Worm (Caenorhabditis elegans): ENCODE results near the gene C52E4.7.

C52E4.7 gene

DNA sequence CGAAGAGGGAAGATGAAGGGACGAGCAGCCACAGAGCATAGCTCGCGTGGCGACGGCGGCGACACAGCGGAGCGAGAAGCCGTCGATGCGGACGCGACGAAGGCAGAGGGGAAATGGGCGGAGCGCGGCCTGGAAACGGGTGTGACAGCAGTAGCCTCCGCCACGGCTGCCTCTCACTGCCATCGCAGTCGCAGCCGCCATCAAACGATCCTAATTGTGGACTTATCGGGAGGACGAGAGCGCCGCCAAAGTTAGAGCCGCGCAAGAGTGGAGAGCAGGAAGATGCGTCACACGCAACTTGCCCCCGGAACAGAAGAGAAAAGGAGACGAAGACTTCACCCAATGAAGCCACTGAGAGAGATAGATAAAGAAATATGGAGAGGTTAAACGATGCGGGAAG is 30.2 kb downstream of the C52E4.7 start (continued):
- TF ChIP-seq ztf-11 (tag; optimal IDR thresholded peaks at IDR 0.05) (no peak), hif-1 (tag; optimal IDR thresholded peaks at IDR 0.05) (no peak), ceh-20 (GFP tag; IDR thresholded peaks at IDR 0.05) (peak; percentile 28; the same call in 1 of the 2 replicates), daf-12 (tag; optimal IDR thresholded peaks at IDR 0.05) (no peak), mep-1 (tag; optimal IDR thresholded peaks at IDR 0.05) (peak; percentile 5), mdt-29 (GFP tag; IDR thresholded peaks at IDR 0.05) (no peak), hlh-11 (tag; optimal IDR thresholded peaks at IDR 0.05) (peak; percentile 3), ceh-82 (tag; optimal IDR thresholded peaks at IDR 0.05) (no peak), nhr-10 (tag; optimal IDR thresholded peaks at IDR 0.05) (no peak)

DNA sequence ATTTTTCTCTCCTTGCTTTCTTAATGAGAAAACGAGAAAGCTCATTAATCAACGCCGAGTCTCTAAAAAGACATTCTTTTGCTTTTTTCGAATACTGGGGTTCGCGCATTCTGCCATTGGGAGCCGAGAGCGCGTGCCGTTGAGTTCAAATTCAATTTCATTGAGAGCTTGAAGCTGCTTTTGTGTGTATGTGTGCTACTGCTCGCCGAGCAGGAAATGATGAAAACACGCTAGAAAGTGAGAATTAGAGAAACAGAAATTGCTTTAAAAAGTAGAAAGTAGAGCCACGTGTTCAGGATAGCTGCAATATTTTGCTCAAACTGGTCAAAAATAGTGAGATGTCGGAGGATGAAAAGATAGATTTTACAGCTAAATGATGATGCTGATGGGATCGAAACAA is 31.6 kb downstream of the C52E4.7 start:
- peak; percentile 18 for TF ChIP-seq mep-1 (tag; optimal IDR thresholded peaks at IDR 0.05)
- TF ChIP-seq hif-1 (tag; optimal IDR thresholded peaks at IDR 0.05): peak in 1 of 2 experiments; percentile 2
- no peak for TF ChIP-seq F49E8.2 (tag; optimal IDR thresholded peaks at IDR 0.05; ENCODE audit: borderline replicate concordance)
- peak; percentile 82 for TF ChIP-seq aha-1 (tag)
- no peak for TF ChIP-seq zfp-3 (GFP tag; conservative IDR thresholded peaks at IDR 0.05)
- TF ChIP-seq F37D6.2 (tag; optimal IDR thresholded peaks at IDR 0.05): peak; percentile 3
- TF ChIP-seq lsy-2 (tag; optimal IDR thresholded peaks at IDR 0.05): peak in 1 of 2 experiments; percentile 29
- peak; percentile 66; the same call in 1 of the 2 replicates for TF ChIP-seq ctbp-1 (GFP tag; IDR thresholded peaks at IDR 0.05)
- no peak for TF ChIP-seq lin-1 (GFP tag; IDR thresholded peaks at IDR 0.05)
- TF ChIP-seq jun-1 (tag; optimal IDR thresholded peaks at IDR 0.05): no peak
- TF ChIP-seq fkh-10 (GFP tag; optimal IDR thresholded peaks at IDR 0.05): peak; percentile 94
- peak; percentile 40 for TF ChIP-seq mxl-3 (GFP tag; optimal IDR thresholded peaks at IDR 0.05)
- TF ChIP-seq mdl-1 (tag; optimal IDR thresholded peaks at IDR 0.05): peak in 1 of 2 experiments; percentile 68
- TF ChIP-seq ceh-32 (tag; optimal IDR thresholded peaks at IDR 0.05; ENCODE audit: poor library complexity): peak; percentile 28
- TF ChIP-seq ztf-11 (tag; optimal IDR thresholded peaks at IDR 0.05): no peak
- peak; percentile 2 for TF ChIP-seq nhr-11 (tag; optimal IDR thresholded peaks at IDR 0.05)
- no peak for TF ChIP-seq lin-13 (GFP tag; optimal IDR thresholded peaks at IDR 0.05)
- no peak for TF ChIP-seq D1046.2 (GFP tag; IDR thresholded peaks at IDR 0.05)
- TF ChIP-seq hlh-30 (tag; optimal IDR thresholded peaks at IDR 0.05; ENCODE audit: insufficient read depth): peak; percentile 64
- no peak for TF ChIP-seq daf-19 (GFP tag; conservative IDR thresholded peaks at IDR 0.05)
- TF ChIP-seq ces-1 (GFP tag; optimal IDR thresholded peaks at IDR 0.05): peak; percentile 88
- no peak for TF ChIP-seq snpc-4 (tag; optimal IDR thresholded peaks at IDR 0.05)
- TF ChIP-seq daf-16 (GFP tag; optimal IDR thresholded peaks at IDR 0.05): peak in 1 of 2 experiments; percentile 3
- no peak for TF ChIP-seq daf-16 (tag; optimal IDR thresholded peaks at IDR 0.05)
- TF ChIP-seq lin-39 (tag; optimal IDR thresholded peaks at IDR 0.05): no peak
- TF ChIP-seq nhr-102 (tag; optimal IDR thresholded peaks at IDR 0.05): no peak

DNA sequence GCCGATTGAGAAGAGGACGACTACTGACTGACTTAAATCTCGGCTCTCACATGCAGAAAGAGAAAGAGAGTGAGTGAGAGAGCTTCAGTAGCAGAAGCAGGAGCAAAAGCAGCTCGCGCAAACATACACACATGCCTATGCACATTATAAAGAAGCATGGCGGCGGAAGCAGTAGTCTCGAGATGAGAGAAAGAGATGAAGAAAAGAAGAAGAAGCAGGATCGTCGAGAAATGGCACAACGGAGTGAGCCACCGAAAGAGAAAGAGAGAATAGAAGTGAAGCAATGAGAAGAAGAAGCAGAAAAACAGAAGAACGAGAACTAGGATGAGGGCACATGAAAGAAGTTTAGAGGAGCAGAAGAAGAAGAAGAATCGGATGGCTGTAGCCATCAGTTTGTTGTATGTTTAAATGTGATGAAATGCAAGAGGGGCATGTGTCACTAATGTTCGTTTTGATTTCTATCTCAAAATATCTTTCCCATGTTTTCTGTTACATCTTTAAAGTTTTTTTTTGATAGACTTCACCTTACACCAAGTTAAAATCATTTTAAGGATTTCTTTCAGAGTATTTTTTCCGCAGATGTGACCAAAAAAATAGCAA is 32.9 kb downstream of the C52E4.7 start:
- no peak for TF ChIP-seq fos-1 (tag; optimal IDR thresholded peaks at IDR 0.05)
- no peak for TF ChIP-seq Y105C5A.15 (GFP tag; IDR thresholded peaks at IDR 0.05)
- TF ChIP-seq lsy-2 (tag; optimal IDR thresholded peaks at IDR 0.05): peak; percentile 28 to 49
- no peak for TF ChIP-seq ztf-11 (tag; optimal IDR thresholded peaks at IDR 0.05)
- TF ChIP-seq dmd-6 (GFP tag; IDR thresholded peaks at IDR 0.05): no peak
- peak; percentile 83 for TF ChIP-seq nhr-11 (tag; optimal IDR thresholded peaks at IDR 0.05)
- peak in 1 of 2 experiments; percentile 33 for TF ChIP-seq daf-16 (GFP tag; optimal IDR thresholded peaks at IDR 0.05)
- no peak for TF ChIP-seq daf-16 (tag; optimal IDR thresholded peaks at IDR 0.05)
- TF ChIP-seq lim-7 (GFP tag; IDR thresholded peaks at IDR 0.05): no peak
- TF ChIP-seq mes-2 (tag; optimal IDR thresholded peaks at IDR 0.05; ENCODE audit: poor library complexity, severe bottlenecking): peak; percentile 34
- peak; percentile 81 for TF ChIP-seq ctbp-1 (GFP tag; IDR thresholded peaks at IDR 0.05)
- TF ChIP-seq hif-1 (tag; optimal IDR thresholded peaks at IDR 0.05): peak in 1 of 2 experiments; percentile 5
- peak; percentile 31 for TF ChIP-seq mep-1 (tag; optimal IDR thresholded peaks at IDR 0.05)
- TF ChIP-seq lir-3 (tag; optimal IDR thresholded peaks at IDR 0.05): no peak
- no peak for TF ChIP-seq duxl-1 (tag; optimal IDR thresholded peaks at IDR 0.05; ENCODE audit: poor library complexity)
- no peak for TF ChIP-seq F26F4.8 (GFP tag; conservative IDR thresholded peaks at IDR 0.05)
- peak; percentile 39 for TF ChIP-seq nhr-6 (tag; optimal IDR thresholded peaks at IDR 0.05)
- TF ChIP-seq mdl-1 (tag; optimal IDR thresholded peaks at IDR 0.05): peak in 1 of 2 experiments; percentile 90
- peak; percentile 25 for TF ChIP-seq hlh-11 (tag; optimal IDR thresholded peaks at IDR 0.05)
- peak; percentile 24; the same call in 1 of the 2 replicates for TF ChIP-seq vab-7 (GFP tag; IDR thresholded peaks at IDR 0.05)
- peak; percentile 93 for TF ChIP-seq fkh-10 (GFP tag; optimal IDR thresholded peaks at IDR 0.05)
- TF ChIP-seq hmg-1.1 (GFP tag; IDR thresholded peaks at IDR 0.05): peak; percentile 68
- TF ChIP-seq F37D6.2 (tag; optimal IDR thresholded peaks at IDR 0.05): peak; percentile 59
- TF ChIP-seq nhr-77 (tag; optimal IDR thresholded peaks at IDR 0.05): no peak
- peak in 1 of 2 experiments; percentile 89 for TF ChIP-seq unc-62 (GFP tag; optimal IDR thresholded peaks at IDR 0.05 in 1 of 2)
- no peak for TF ChIP-seq unc-62 (tag; optimal IDR thresholded peaks at IDR 0.05)
